Worm (Caenorhabditis elegans) whole organism, L3 larva: ENCODE results near the gene C14H10.3.

ENCODE experiments used
- ama-1 ChIP-seq: fragments of 150-350 bp; optimal IDR thresholded peaks from 2 replicates; lab custom pipeline; 2018
- lin-15B ChIP-seq: fragments of 150-350 bp; optimal IDR thresholded peaks from 2 replicates; lab custom pipeline; 2014; ENCODE audit warnings: missing biosample characterization, missing genetic modification characterization
- lsy-12 ChIP-seq: sonication (generic microtip); optimal IDR thresholded peaks from 2 replicates; lab custom pipeline; 2016; ENCODE audit warnings: mild to moderate bottlenecking, missing genetic modification characterization, missing compliant biosample characterization
- nfya-1 ChIP-seq: sonication (generic microtip); optimal IDR thresholded peaks from 2 replicates; lab custom pipeline; 2017; ENCODE audit warnings: missing genetic modification characterization, mild to moderate bottlenecking, missing compliant biosample characterization, antibody characterized with exemption, moderate library complexity; ENCODE audit not compliant: insufficient read depth
- pqm-1 ChIP-seq: fragments of 150-350 bp; optimal IDR thresholded peaks from 2 replicates; lab custom pipeline; 2017; ENCODE audit warnings: missing biosample characterization, missing genetic modification characterization, inconsistent platforms

ce11 chrX:10188493-10188895 is 39.4 kb downstream of the C14H10.3 start:
- TF ChIP-seq lsy-12 (tag; lab: Kevin White, UChicago) = peak; percentile 68
- TF ChIP-seq lin-15B (tag; lab: Kevin White, UChicago) = peak; percentile 39
- TF ChIP-seq nfya-1 (tag; lab: Kevin White, UChicago) = peak; percentile 84
- peak; percentile 9 for TF ChIP-seq pqm-1 (tag; lab: Kevin White, UChicago)
- TF ChIP-seq ama-1 (lab: Kevin White, UChicago) = no peak
